Worm (Caenorhabditis elegans): ENCODE measurements around the gene C46C11.4.
A peak's percentile ranks its signal among the peaks of the same experiment; 100 is the strongest.

C46C11.4 gene

ce11 chrX:4662964-4663684, 16.1 kb upstream of the C46C11.4 start:
- no peak for TF ChIP-seq zag-1 (tag; optimal IDR thresholded peaks at IDR 0.05)
- TF ChIP-seq unc-39 (tag; optimal IDR thresholded peaks at IDR 0.05): no peak
- no peak for TF ChIP-seq lsy-2 (tag; optimal IDR thresholded peaks at IDR 0.05)
- no peak for TF ChIP-seq ztf-11 (tag; optimal IDR thresholded peaks at IDR 0.05)
- TF ChIP-seq C34F6.9 (tag; optimal IDR thresholded peaks at IDR 0.05): no peak
- TF ChIP-seq sma-3 (GFP tag; optimal IDR thresholded peaks at IDR 0.05): no peak
- TF ChIP-seq ztf-4 (tag; optimal IDR thresholded peaks at IDR 0.05): no peak
- TF ChIP-seq nhr-129 (tag; optimal IDR thresholded peaks at IDR 0.05): peak; percentile 0
- peak; percentile 75 for TF ChIP-seq sma-9 (GFP tag; optimal IDR thresholded peaks at IDR 0.05)
- no peak for TF ChIP-seq sma-9 (tag; optimal IDR thresholded peaks at IDR 0.05)
- TF ChIP-seq nhr-12 (tag; optimal IDR thresholded peaks at IDR 0.05): no peak
- TF ChIP-seq nhr-10 (tag; optimal IDR thresholded peaks at IDR 0.05): no peak
- no peak for TF ChIP-seq unc-62 (GFP tag; optimal IDR thresholded peaks at IDR 0.05)
- no peak for TF ChIP-seq skn-1 (tag; optimal IDR thresholded peaks at IDR 0.05)
- TF ChIP-seq unc-55 (GFP tag; optimal IDR thresholded peaks at IDR 0.05): peak; percentile 1
- no peak for TF ChIP-seq nhr-237 (tag; optimal IDR thresholded peaks at IDR 0.05)
- no peak for TF ChIP-seq crh-2 (tag; optimal IDR thresholded peaks at IDR 0.05)
- no peak for TF ChIP-seq lin-13 (GFP tag; optimal IDR thresholded peaks at IDR 0.05)
- no peak for TF ChIP-seq snpc-4 (tag; optimal IDR thresholded peaks at IDR 0.05)
- no peak for TF ChIP-seq gmeb-1 (tag; optimal IDR thresholded peaks at IDR 0.05)
- TF ChIP-seq lin-39 (tag; optimal IDR thresholded peaks at IDR 0.05): no peak
- no peak for TF ChIP-seq aly-2 (tag; optimal IDR thresholded peaks at IDR 0.05)
- peak; percentile 74 for TF ChIP-seq blmp-1 (tag; optimal IDR thresholded peaks at IDR 0.05; ENCODE audit: insufficient read depth)
- no peak for TF ChIP-seq nhr-21 (tag; optimal IDR thresholded peaks at IDR 0.05)
- TF ChIP-seq F13H6.1 (tag; optimal IDR thresholded peaks at IDR 0.05): no peak
- peak; percentile 11 for TF ChIP-seq fos-1 (tag; optimal IDR thresholded peaks at IDR 0.05)
- no peak for TF ChIP-seq nhr-23 (tag; optimal IDR thresholded peaks at IDR 0.05)
- no peak for TF ChIP-seq ZK546.5 (tag; optimal IDR thresholded peaks at IDR 0.05)
- no peak for TF ChIP-seq R02D3.7 (tag; optimal IDR thresholded peaks at IDR 0.05)

DNA sequence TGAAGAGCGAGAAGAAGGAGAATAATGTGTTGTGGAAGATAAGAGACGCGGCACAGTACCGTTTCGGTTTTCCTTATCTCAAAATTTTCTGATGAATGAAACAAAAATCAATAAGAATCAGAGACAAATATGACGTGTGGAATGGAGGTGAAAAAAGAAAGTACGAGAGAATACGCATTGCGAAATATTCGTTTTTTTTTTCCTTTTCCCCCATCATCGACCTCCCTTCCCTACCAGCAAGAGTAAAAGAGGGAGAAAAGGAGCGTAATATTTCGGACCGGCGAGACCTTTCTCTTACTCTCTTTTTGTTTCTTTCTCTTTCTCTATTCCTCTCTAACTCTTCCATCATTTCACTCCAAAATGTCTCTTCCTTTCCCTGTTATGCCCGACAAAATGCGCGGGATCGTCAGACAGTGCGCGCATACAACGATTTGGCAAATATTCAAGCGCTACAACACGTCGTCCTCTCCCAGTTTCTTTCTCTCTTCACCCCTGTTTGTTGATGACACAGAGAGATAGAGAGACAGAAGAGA, 15.4 kb upstream of the C46C11.4 start:
- TF ChIP-seq mdl-1 (tag; optimal IDR thresholded peaks at IDR 0.05) (no peak), nhr-25 (tag; optimal IDR thresholded peaks at IDR 0.05) (peak; percentile 84), sma-3 (GFP tag; optimal IDR thresholded peaks at IDR 0.05) (peak; percentile 76), sma-9 (GFP tag; optimal IDR thresholded peaks at IDR 0.05) (peak; percentile 36), sma-9 (tag; optimal IDR thresholded peaks at IDR 0.05) (no peak), peb-1 (tag; optimal IDR thresholded peaks at IDR 0.05) (peak; percentile 31), dmd-4 (tag; optimal IDR thresholded peaks at IDR 0.05) (no peak), gmeb-1 (tag; optimal IDR thresholded peaks at IDR 0.05) (peak; percentile 3), sem-4 (tag; optimal IDR thresholded peaks at IDR 0.05) (peak; percentile 11), blmp-1 (tag; optimal IDR thresholded peaks at IDR 0.05; ENCODE audit: insufficient read depth) (peak; percentile 85), nhr-129 (tag; optimal IDR thresholded peaks at IDR 0.05) (peak; percentile 81), ztf-1 (GFP tag; conservative IDR thresholded peaks at IDR 0.05) (no peak), C34F6.9 (tag; optimal IDR thresholded peaks at IDR 0.05) (peak; percentile 52), ama-1 (optimal IDR thresholded peaks at IDR 0.05) (peak; percentile 13), fos-1 (tag; optimal IDR thresholded peaks at IDR 0.05) (peak; percentile 72), snpc-4 (tag; optimal IDR thresholded peaks at IDR 0.05) (no peak), nhr-77 (tag; optimal IDR thresholded peaks at IDR 0.05) (no peak), Y55F3AM.14 (GFP tag; optimal IDR thresholded peaks at IDR 0.05) (peak; percentile 95), ztf-4 (tag; optimal IDR thresholded peaks at IDR 0.05) (peak; percentile 41), unc-55 (GFP tag; optimal IDR thresholded peaks at IDR 0.05) (peak; percentile 53), crh-2 (tag; optimal IDR thresholded peaks at IDR 0.05) (peak; percentile 72), lsy-2 (tag; optimal IDR thresholded peaks at IDR 0.05) (peak; percentile 11 to 39), F13H6.1 (tag; optimal IDR thresholded peaks at IDR 0.05) (peak; percentile 79), R02D3.7 (tag; optimal IDR thresholded peaks at IDR 0.05) (no peak), egl-27 (tag; optimal IDR thresholded peaks at IDR 0.05) (peak; percentile 16)

All from whole organism, L2 larva.